Fruit fly (Drosophila melanogaster): ENCODE data around the gene Nek2.

Gene Nek2

DNA sequence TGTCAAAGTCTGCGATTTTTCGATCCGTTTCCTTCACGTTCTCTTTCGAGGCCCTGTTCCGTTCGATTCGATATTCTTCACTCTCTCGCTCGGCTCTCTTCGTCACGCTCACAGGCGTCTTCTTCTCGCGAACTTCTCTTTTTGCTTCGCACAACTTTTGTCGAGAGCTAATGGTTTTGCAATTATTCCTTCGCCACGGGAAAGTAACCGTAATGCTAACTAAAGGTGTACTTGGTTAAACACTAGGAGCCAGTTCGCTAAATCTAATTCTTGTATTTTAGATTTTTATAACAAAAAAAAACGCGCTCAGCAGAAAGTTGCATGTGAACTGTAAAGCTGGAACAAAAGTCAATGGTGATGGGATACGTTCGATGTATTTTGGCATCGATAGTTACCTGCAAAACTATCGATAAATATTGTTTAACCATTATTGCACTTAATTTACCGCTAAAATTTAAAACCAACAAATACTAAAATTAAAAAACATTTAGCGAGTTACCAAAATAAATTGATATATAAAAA is 39.6 kb upstream of the Nek2 start, which contains the start of gene mahe (continued):
- TF ChIP-seq Vsx1 (GFP tag; optimal IDR thresholded peaks at IDR 0.05) (no peak), CG10267 (tag; optimal IDR thresholded peaks at IDR 0.05) (peak; percentile 29), Sry-β (GFP tag; optimal IDR thresholded peaks at IDR 0.05) (no peak), CG4820 (GFP tag; optimal IDR thresholded peaks at IDR 0.05) (no peak), sens (GFP tag) (peak; percentile 56), fd102C (GFP tag; optimal IDR thresholded peaks at IDR 0.05) (no peak), CG4617 (GFP tag; optimal IDR thresholded peaks at IDR 0.05; ENCODE audit: borderline replicate concordance) (peak; percentile 13), MBD-R2 (GFP tag; IDR thresholded peaks at IDR 0.05) (no peak), CG12744 (GFP tag; optimal IDR thresholded peaks at IDR 0.05) (no peak), maf-S (GFP tag; optimal IDR thresholded peaks at IDR 0.05) (no peak), CG18476 (GFP tag; optimal IDR thresholded peaks at IDR 0.05) (no peak), run (tag; optimal IDR thresholded peaks at IDR 0.05) (no peak), ab (GFP tag; optimal IDR thresholded peaks at IDR 0.05) (no peak), CG6813 (GFP tag; optimal IDR thresholded peaks at IDR 0.05) (no peak), ham (GFP tag; IDR thresholded peaks at IDR 0.05) (no peak), CG16815 (GFP tag; optimal IDR thresholded peaks at IDR 0.05) (no peak), CG8281 (tag; optimal IDR thresholded peaks at IDR 0.05) (no peak), CG10979 (tag; optimal IDR thresholded peaks at IDR 0.05) (no peak), CG1024 (GFP tag; IDR thresholded peaks at IDR 0.05) (no peak), NfI (GFP tag; optimal IDR thresholded peaks at IDR 0.05) (no peak), CG10366 (GFP tag; IDR thresholded peaks at IDR 0.05) (no peak), CG8765 (GFP tag; IDR thresholded peaks at IDR 0.05) (no peak), dysf (GFP tag; IDR thresholded peaks at IDR 0.05) (no peak), CG6654 (GFP tag; optimal IDR thresholded peaks at IDR 0.05) (no peak), dpn (GFP tag; optimal IDR thresholded peaks at IDR 0.05) (no peak), hb (GFP tag; IDR thresholded peaks at IDR 0.05; ENCODE audit: partially characterized antibody) (peak; percentile 67; the same call in 2 of the 3 replicates), Sox100B (GFP tag; optimal IDR thresholded peaks at IDR 0.05) (no peak), CG7963 (GFP tag; IDR thresholded peaks at IDR 0.05; ENCODE audit: partially characterized antibody) (peak; percentile 74), NFAT (GFP tag; IDR thresholded peaks at IDR 0.05) (no peak), CG32772 (GFP tag; IDR thresholded peaks at IDR 0.05) (no peak), ato (GFP tag; IDR thresholded peaks at IDR 0.05; ENCODE audit: partially characterized antibody) (peak; percentile 65), zfh1 (GFP tag; IDR thresholded peaks at IDR 0.05) (no peak), Opbp (GFP tag; IDR thresholded peaks at IDR 0.05; ENCODE audit: partially characterized antibody) (peak; percentile 88; the same call in 2 of the 3 replicates), CG12391 (tag; optimal IDR thresholded peaks at IDR 0.05) (peak; percentile 11), CG14667 (GFP tag; IDR thresholded peaks at IDR 0.05) (no peak), abd-A (tag; optimal IDR thresholded peaks at IDR 0.05) (no peak), CG5180 (GFP tag; optimal IDR thresholded peaks at IDR 0.05) (no peak), prd (optimal IDR thresholded peaks at IDR 0.05) (no peak), prd (GFP tag; IDR thresholded peaks at IDR 0.05) (no peak), mld (GFP tag; IDR thresholded peaks at IDR 0.05; ENCODE audit: partially characterized antibody) (peak; percentile 18; the same call in 1 of the 3 replicates), CG12659 (GFP tag; optimal IDR thresholded peaks at IDR 0.05) (peak; percentile 49), BEAF-32 (GFP tag; optimal IDR thresholded peaks at IDR 0.05) (peak; percentile 84), Taf1 (GFP tag; IDR thresholded peaks at IDR 0.05) (no peak), CG15514 (GFP tag; optimal IDR thresholded peaks at IDR 0.05) (peak; percentile 33), Doc3 (GFP tag; IDR thresholded peaks at IDR 0.05; ENCODE audit: partially characterized antibody) (peak; percentile 71), Kr (GFP tag; optimal IDR thresholded peaks at IDR 0.05) (no peak), sd (tag; optimal IDR thresholded peaks at IDR 0.05) (no peak), Dbx (GFP tag; IDR thresholded peaks at IDR 0.05) (no peak), nerfin-2 (GFP tag; IDR thresholded peaks at IDR 0.05; ENCODE audit: partially characterized antibody) (peak; percentile 59; the same call in 1 of the 2 replicates)

Data from whole organism, embryonic.